Worm (Caenorhabditis elegans) whole organism, L1 larva: Measurements from ENCODE around the gene rol-6.

ENCODE experiments used
- C04F5.9 ChIP-seq: sonication (generic microtip); optimal IDR thresholded peaks from 2 replicates; lab custom pipeline; 2016; ENCODE audit warnings: missing genetic modification characterization, missing compliant biosample characterization
- C16A3.4 ChIP-seq: fragments of 150-350 bp; optimal IDR thresholded peaks from 2 replicates; lab custom pipeline; 2014; ENCODE audit warnings: missing biosample characterization, missing genetic modification characterization
- C34B4.2 ChIP-seq: sonication (generic microtip); optimal IDR thresholded peaks from 2 replicates; lab custom pipeline; 2017; ENCODE audit warnings: mild to moderate bottlenecking, missing genetic modification characterization, missing compliant biosample characterization
- Y116A8C.19 ChIP-seq: sonication (generic microtip); optimal IDR thresholded peaks from 2 replicates; lab custom pipeline; 2016; ENCODE audit warnings: missing compliant biosample characterization, missing genetic modification characterization, borderline replicate concordance
- alr-1 ChIP-seq: fragments of 200-800 bp; sonication (Bioruptor generic); optimal IDR thresholded peaks from 2 replicates; lab custom pipeline; 2018; ENCODE audit warnings: borderline replicate concordance, mild to moderate bottlenecking, missing genetic modification characterization, missing compliant biosample characterization
- ama-1 ChIP-seq: fragments of 150-350 bp; optimal IDR thresholded peaks from 2 replicates; lab custom pipeline; 2014
- blmp-1 ChIP-seq: fragments of 150-350 bp; optimal IDR thresholded peaks from 2 replicates; lab custom pipeline; 2014; ENCODE audit warnings: missing biosample characterization, missing genetic modification characterization
- ces-1 ChIP-seq: fragments of 150-350 bp; optimal IDR thresholded peaks from 2 replicates; lab custom pipeline; 2014; ENCODE audit warnings: missing biosample characterization, missing genetic modification reagents, missing genetic modification characterization
- dpl-1 ChIP-seq, 3 experiments: fragments of 150-350 bp in 2 of 3; sonication (generic microtip) in 1 of 3; optimal IDR thresholded peaks; 2 replicates each; lab custom pipeline; 2014 to 2017; ENCODE audit warnings: missing biosample characterization in 3 of 3, missing genetic modification characterization in 3 of 3, missing genetic modification reagents in 3 of 3
- dsc-1 ChIP-seq: sonication (generic microtip); optimal IDR thresholded peaks from 2 replicates; lab custom pipeline; 2016; ENCODE audit warnings: mild to moderate bottlenecking, missing genetic modification characterization, missing compliant biosample characterization
- efl-3 ChIP-seq: fragments of 200-800 bp; sonication (Bioruptor generic); optimal IDR thresholded peaks from 2 replicates; lab custom pipeline; 2018; ENCODE audit warnings: mild to moderate bottlenecking, missing genetic modification characterization, missing compliant biosample characterization
- elt-3 ChIP-seq, 6 experiments: fragments of 150-350 bp in 1 of 6; sonication (generic microtip); optimal IDR thresholded peaks; 2 replicates each; lab custom pipeline; 2017 to 2018; ENCODE audit warnings: missing biosample characterization in 6 of 6, missing genetic modification characterization in 6 of 6, inconsistent platforms in 1 of 6
- ets-5 ChIP-seq: fragments of 200-800 bp; sonication (Bioruptor generic); IDR thresholded peaks from 2 replicates; pipeline ENCODE4 v1.3.6; 2022; ENCODE audit warnings: missing genetic modification characterization, missing compliant biosample characterization
- fkh-10 ChIP-seq: sonication (generic microtip); optimal IDR thresholded peaks from 2 replicates; lab custom pipeline; 2017; ENCODE audit warnings: missing biosample characterization, missing genetic modification reagents, missing genetic modification characterization
- fos-1 ChIP-seq: fragments of 150-350 bp; optimal IDR thresholded peaks from 2 replicates; lab custom pipeline; 2014; ENCODE audit warnings: missing biosample characterization, missing genetic modification characterization
- grh-1 ChIP-seq: fragments of 200-800 bp; sonication (Bioruptor generic); IDR thresholded peaks from 2 replicates; pipeline ENCODE4 v1.3.6; 2022; ENCODE audit warnings: missing genetic modification reagents, missing genetic modification characterization, missing compliant biosample characterization
- irx-1 ChIP-seq: sonication (generic microtip); optimal IDR thresholded peaks from 2 replicates; lab custom pipeline; 2016; ENCODE audit warnings: missing genetic modification characterization, missing compliant biosample characterization
- isw-1 ChIP-seq: fragments of 200-800 bp; sonication (Bioruptor generic); IDR thresholded peaks from 2 replicates; pipeline ENCODE4 v1.3.6; 2022; ENCODE audit warnings: missing genetic modification characterization, missing compliant biosample characterization
- jun-1 ChIP-seq: fragments of 150-350 bp; optimal IDR thresholded peaks from 2 replicates; lab custom pipeline; 2014; ENCODE audit warnings: missing biosample characterization, missing genetic modification reagents, missing genetic modification characterization
- lin-13 ChIP-seq: fragments of 150-350 bp; optimal IDR thresholded peaks from 2 replicates; lab custom pipeline; 2014; ENCODE audit warnings: missing biosample characterization, missing genetic modification reagents, missing genetic modification characterization
- lin-14 ChIP-seq: fragments of 200-800 bp; sonication (Bioruptor generic); optimal IDR thresholded peaks from 2 replicates; lab custom pipeline; 2018; ENCODE audit warnings: mild to moderate bottlenecking, missing genetic modification characterization, moderate library complexity, missing compliant biosample characterization
- lin-35 ChIP-seq, 2 experiments: fragments of 150-350 bp; optimal IDR thresholded peaks; 2 replicates each; lab custom pipeline; 2014; ENCODE audit warnings: missing biosample characterization in 2 of 2, missing genetic modification characterization in 2 of 2, missing genetic modification reagents in 2 of 2
- lin-39 ChIP-seq: fragments of 150-350 bp; optimal IDR thresholded peaks from 2 replicates; lab custom pipeline; 2014; ENCODE audit warnings: missing biosample characterization, missing genetic modification reagents, missing genetic modification characterization
- lir-3 ChIP-seq: sonication (generic microtip); optimal IDR thresholded peaks from 2 replicates; lab custom pipeline; 2016; ENCODE audit warnings: mild to moderate bottlenecking, missing genetic modification characterization, moderate library complexity, missing compliant biosample characterization; ENCODE audit not compliant: poor library complexity
- lsy-2 ChIP-seq, 2 experiments: fragments of 150-350 bp; optimal IDR thresholded peaks; 2 replicates each; lab custom pipeline; 2014; ENCODE audit warnings: missing biosample characterization in 2 of 2, missing genetic modification characterization in 2 of 2
- mab-9 ChIP-seq: fragments of 200-800 bp; sonication (Bioruptor generic); IDR thresholded peaks from 2 replicates; pipeline ENCODE4 v1.3.6; 2022; ENCODE audit warnings: missing genetic modification reagents, missing genetic modification characterization, missing compliant biosample characterization
- mdl-1 ChIP-seq, 2 experiments: fragments of 150-350 bp; optimal IDR thresholded peaks; 2 replicates each; lab custom pipeline; 2014 to 2017; ENCODE audit warnings: missing biosample characterization in 2 of 2, missing genetic modification characterization in 2 of 2, inconsistent platforms in 1 of 2
- mef-2 ChIP-seq: fragments of 150-350 bp; optimal IDR thresholded peaks from 2 replicates; lab custom pipeline; 2014; ENCODE audit warnings: missing biosample characterization, missing genetic modification characterization
- nhr-20 ChIP-seq: sonication (generic microtip); optimal IDR thresholded peaks from 2 replicates; lab custom pipeline; 2016; ENCODE audit warnings: mild to moderate bottlenecking, missing genetic modification characterization, missing compliant biosample characterization
- nhr-47 ChIP-seq: sonication (generic microtip); optimal IDR thresholded peaks from 2 replicates; lab custom pipeline; 2016; ENCODE audit warnings: mild to moderate bottlenecking, missing genetic modification characterization, moderate library complexity, missing compliant biosample characterization
- nhr-77 ChIP-seq: fragments of 150-350 bp; optimal IDR thresholded peaks from 2 replicates; lab custom pipeline; 2014; ENCODE audit warnings: missing biosample characterization, missing genetic modification characterization
- nhr-84 ChIP-seq: sonication (generic microtip); optimal IDR thresholded peaks from 2 replicates; lab custom pipeline; 2017; ENCODE audit warnings: missing biosample characterization, missing genetic modification characterization
- nhr-85 ChIP-seq: sonication (generic microtip); peaks from one replicate; lab custom pipeline; 2016; ENCODE audit warnings: missing genetic modification characterization, inconsistent platforms, missing compliant biosample characterization
- nhr-90 ChIP-seq: sonication (generic microtip); optimal IDR thresholded peaks from 2 replicates; lab custom pipeline; 2016; ENCODE audit warnings: mild to moderate bottlenecking, missing genetic modification characterization, missing compliant biosample characterization; ENCODE audit not compliant: poor library complexity
- pax-3 ChIP-seq: fragments of 200-800 bp; sonication (Bioruptor generic); optimal IDR thresholded peaks from 2 replicates; lab custom pipeline; 2018; ENCODE audit warnings: mild to moderate bottlenecking, missing genetic modification characterization, moderate library complexity, missing compliant biosample characterization
- pqm-1 ChIP-seq: sonication (generic microtip); optimal IDR thresholded peaks from 3 replicates; lab custom pipeline; 2017; ENCODE audit warnings: missing biosample characterization, missing genetic modification characterization
- rnt-1 ChIP-seq: sonication (generic microtip); optimal IDR thresholded peaks from 2 replicates; lab custom pipeline; 2016; ENCODE audit warnings: mild to moderate bottlenecking, missing genetic modification characterization, moderate library complexity, missing compliant biosample characterization
- skn-1 ChIP-seq: fragments of 150-350 bp; optimal IDR thresholded peaks from 2 replicates; lab custom pipeline; 2014; ENCODE audit warnings: missing biosample characterization, missing genetic modification characterization
- snu-23 ChIP-seq: sonication (generic microtip); optimal IDR thresholded peaks from 2 replicates; lab custom pipeline; 2016; ENCODE audit warnings: missing genetic modification characterization, missing compliant biosample characterization
- sox-4 ChIP-seq: sonication (generic microtip); optimal IDR thresholded peaks from 2 replicates; lab custom pipeline; 2016; ENCODE audit warnings: missing genetic modification characterization, missing compliant biosample characterization
- sptf-1 ChIP-seq: fragments of 150-350 bp; optimal IDR thresholded peaks from 2 replicates; lab custom pipeline; 2014; ENCODE audit warnings: missing biosample characterization, missing genetic modification characterization
- sup-37 ChIP-seq: fragments of 200-800 bp; sonication (Bioruptor generic); optimal IDR thresholded peaks from 2 replicates; lab custom pipeline; 2018; ENCODE audit warnings: mild to moderate bottlenecking, missing genetic modification characterization, missing compliant biosample characterization
- tbx-2 ChIP-seq: sonication (generic microtip); optimal IDR thresholded peaks from 2 replicates; lab custom pipeline; 2016; ENCODE audit warnings: missing genetic modification characterization, missing compliant biosample characterization
- tlp-1 ChIP-seq: fragments of 150-350 bp; optimal IDR thresholded peaks from 2 replicates; lab custom pipeline; 2014; ENCODE audit warnings: missing biosample characterization, missing genetic modification characterization
- unc-30 ChIP-seq: sonication (generic microtip); optimal IDR thresholded peaks from 2 replicates; lab custom pipeline; 2017; ENCODE audit warnings: missing biosample characterization, missing genetic modification characterization
- unc-86 ChIP-seq: sonication (generic microtip); optimal IDR thresholded peaks from 2 replicates; lab custom pipeline; 2016; ENCODE audit warnings: missing genetic modification characterization, missing compliant biosample characterization
- xbp-1 ChIP-seq: sonication (generic microtip); optimal IDR thresholded peaks from 2 replicates; lab custom pipeline; 2016; ENCODE audit warnings: missing genetic modification characterization, missing compliant biosample characterization
- zip-4 ChIP-seq: fragments of 200-800 bp; sonication (Bioruptor generic); optimal IDR thresholded peaks from 2 replicates; lab custom pipeline; 2018; ENCODE audit warnings: mild to moderate bottlenecking, missing genetic modification characterization, moderate library complexity, missing compliant biosample characterization
- ztf-11 ChIP-seq, 2 experiments: sonication (generic microtip); optimal IDR thresholded peaks; 2 replicates each; lab custom pipeline; 2016 to 2017; ENCODE audit warnings: missing genetic modification characterization in 2 of 2, missing biosample characterization in 1 of 2, missing compliant biosample characterization in 1 of 2

The rol-6 gene

ce11 chrII:8714913-8715447 is 17.9 kb upstream of the rol-6 start, which contains the start of the genes rab-21 and T01B7.13:
rab-21 (minus strand) TSS chrII:8715013.
T01B7.13 (plus strand) TSS chrII:8715397.
- no peak for TF ChIP-seq sptf-1
- TF ChIP-seq grh-1 (GFP tag; lab: Robert Waterston, UW) = no peak
- TF ChIP-seq lin-35 (GFP tag; optimal IDR thresholded peaks at IDR 0.05; lab: Kevin White, UChicago) = no peak
- TF ChIP-seq mab-9 (GFP tag; lab: Robert Waterston, UW) = no peak
- TF ChIP-seq, all 84 proteins: peak for 0

ce11 chrII:8716231-8716878 is 16.5 kb upstream of the rol-6 start, which contains the start of the genes cyn-11 and T01B7.5:
cyn-11 (minus strand) TSS chrII:8716281.
T01B7.5 (plus strand) TSS chrII:8716828.
- TF ChIP-seq unc-86 = no peak
- TF ChIP-seq fkh-10 (GFP tag; lab: Kevin White, UChicago) = no peak
- no peak for TF ChIP-seq sox-4 (tag; lab: Kevin White, UChicago)
- no peak for TF ChIP-seq alr-1 (tag; lab: Kevin White, UChicago)
- TF ChIP-seq C34B4.2 (tag; lab: Kevin White, UChicago) = no peak
- TF ChIP-seq isw-1 (GFP tag; lab: Robert Waterston, UW) = no peak
- TF ChIP-seq dsc-1 = no peak
- TF ChIP-seq pax-3 (tag; lab: Kevin White, UChicago) = no peak
- TF ChIP-seq rnt-1 (tag; lab: Kevin White, UChicago) = no peak
- no peak for TF ChIP-seq sptf-1
- TF ChIP-seq lin-35 (GFP tag; optimal IDR thresholded peaks at IDR 0.05; lab: Kevin White, UChicago) = peak; percentile 9 to 40
- no peak for TF ChIP-seq fos-1 (tag; lab: Kevin White, UChicago)
- TF ChIP-seq nhr-47 (tag; lab: Kevin White, UChicago) = peak; percentile 4
- TF ChIP-seq nhr-85 (tag; lab: Kevin White, UChicago) = no peak
- no peak for TF ChIP-seq nhr-84
- no peak for TF ChIP-seq tbx-2 (tag; lab: Kevin White, UChicago)
- TF ChIP-seq elt-3 (tag; optimal IDR thresholded peaks at IDR 0.05; lab: Kevin White, UChicago) = no peak
- TF ChIP-seq nhr-77 (tag; lab: Kevin White, UChicago) = no peak
- TF ChIP-seq blmp-1 = peak; percentile 52
- no peak for TF ChIP-seq Y116A8C.19 (tag; lab: Kevin White, UChicago)
- peak; percentile 40 for TF ChIP-seq snu-23 (GFP tag; lab: Kevin White, UChicago)
- TF ChIP-seq C04F5.9 (tag; lab: Kevin White, UChicago) = no peak
- TF ChIP-seq lin-39 = no peak
- no peak for TF ChIP-seq sup-37 (GFP tag; lab: Kevin White, UChicago)
- no peak for TF ChIP-seq pqm-1 (tag; lab: Kevin White, UChicago)
- peak; percentile 2 to 54 (median 7) for TF ChIP-seq dpl-1 (GFP tag; optimal IDR thresholded peaks at IDR 0.05; lab: Kevin White, UChicago)
- no peak for TF ChIP-seq mab-9 (GFP tag; lab: Robert Waterston, UW)
- no peak for TF ChIP-seq mef-2 (tag; lab: Kevin White, UChicago)
- TF ChIP-seq zip-4 (GFP tag; lab: Kevin White, UChicago) = no peak
- no peak for TF ChIP-seq jun-1 (tag; lab: Kevin White, UChicago)
- TF ChIP-seq nhr-90 (tag; lab: Kevin White, UChicago) = no peak
- TF ChIP-seq ces-1 = no peak
- no peak for TF ChIP-seq ztf-11 (tag; optimal IDR thresholded peaks at IDR 0.05; lab: Kevin White, UChicago)
- TF ChIP-seq skn-1 (tag; lab: Kevin White, UChicago) = no peak
- TF ChIP-seq tlp-1 = no peak
- TF ChIP-seq ama-1 (lab: Kevin White, UChicago) = no peak
- TF ChIP-seq lin-14 (GFP tag; lab: Kevin White, UChicago) = no peak
- TF ChIP-seq C16A3.4 (tag; lab: Kevin White, UChicago) = peak; percentile 31
- no peak for TF ChIP-seq ets-5 (GFP tag; lab: Robert Waterston, UW)
- no peak for TF ChIP-seq unc-30 (tag; lab: Kevin White, UChicago)
- peak; percentile 27 to 54 for TF ChIP-seq lsy-2 (tag; optimal IDR thresholded peaks at IDR 0.05; lab: Kevin White, UChicago)
- no peak for TF ChIP-seq mdl-1 (tag; optimal IDR thresholded peaks at IDR 0.05; lab: Kevin White, UChicago)
- TF ChIP-seq lir-3 (tag; lab: Kevin White, UChicago) = no peak
- peak; percentile 12 for TF ChIP-seq xbp-1
- no peak for TF ChIP-seq irx-1 (tag; lab: Kevin White, UChicago)
- TF ChIP-seq nhr-20 (tag; lab: Kevin White, UChicago) = peak; percentile 33
- no peak for TF ChIP-seq efl-3
- no peak for TF ChIP-seq grh-1 (GFP tag; lab: Robert Waterston, UW)
- no peak for TF ChIP-seq lin-13 (GFP tag; lab: Kevin White, UChicago)
